Worm (Caenorhabditis elegans): ENCODE results near the gene H38K22.6.

ce11 chrIII:4293108-4293507 lies 27.1 kb upstream of the H38K22.6 start, which contains the start of gene R10E4.6:
- TF ChIP-seq unc-62 (GFP tag; optimal IDR thresholded peaks at IDR 0.05): no peak
- no peak for TF ChIP-seq aly-2 (tag; optimal IDR thresholded peaks at IDR 0.05)
- TF ChIP-seq R02D3.7 (tag; optimal IDR thresholded peaks at IDR 0.05): no peak
- no peak for TF ChIP-seq nhr-237 (tag; optimal IDR thresholded peaks at IDR 0.05)
- TF ChIP-seq ZK546.5 (tag; optimal IDR thresholded peaks at IDR 0.05): no peak
- no peak for TF ChIP-seq alr-1 (tag; optimal IDR thresholded peaks at IDR 0.05)
- TF ChIP-seq ama-1 (optimal IDR thresholded peaks at IDR 0.05): no peak
- no peak for TF ChIP-seq lin-39 (tag; optimal IDR thresholded peaks at IDR 0.05)
- TF ChIP-seq dmd-4 (tag; optimal IDR thresholded peaks at IDR 0.05): no peak
- TF ChIP-seq snpc-4 (tag; optimal IDR thresholded peaks at IDR 0.05): no peak
- no peak for TF ChIP-seq nhr-11 (tag; optimal IDR thresholded peaks at IDR 0.05)
- no peak for TF ChIP-seq nhr-77 (tag; optimal IDR thresholded peaks at IDR 0.05)
